Worm (Caenorhabditis elegans): ENCODE results near the gene F49H12.7.

Gene F49H12.7

ce11 chrX:2113004-2113403, 48.2 kb downstream of the F49H12.7 start, which contains the start of gene bus-5:
Gene bus-5 (minus strand): TSS chrX:2113104.
- TF ChIP-seq nfya-1 (tag; optimal IDR thresholded peaks at IDR 0.05) = no peak
- no peak for TF ChIP-seq C08G9.2 (tag; optimal IDR thresholded peaks at IDR 0.05)
- no peak for TF ChIP-seq elt-4 (tag; optimal IDR thresholded peaks at IDR 0.05)
- no peak for TF ChIP-seq sox-2 (GFP tag; IDR thresholded peaks at IDR 0.05)
- no peak for TF ChIP-seq pha-4 (tag; optimal IDR thresholded peaks at IDR 0.05)
- no peak for TF ChIP-seq nhr-232 (tag; optimal IDR thresholded peaks at IDR 0.05)
- no peak for TF ChIP-seq hlh-8 (tag; optimal IDR thresholded peaks at IDR 0.05)
- no peak for TF ChIP-seq pqm-1 (tag; optimal IDR thresholded peaks at IDR 0.05)
- no peak for TF ChIP-seq sdc-2 (tag; optimal IDR thresholded peaks at IDR 0.05)
- TF ChIP-seq rnt-1 (tag; optimal IDR thresholded peaks at IDR 0.05) = no peak
- no peak for TF ChIP-seq Y22D7AL.16 (tag; optimal IDR thresholded peaks at IDR 0.05)
- no peak for TF ChIP-seq C38D4.7 (GFP tag; optimal IDR thresholded peaks at IDR 0.05)
- no peak for TF ChIP-seq ttx-3 (tag; optimal IDR thresholded peaks at IDR 0.05)
- TF ChIP-seq hlh-13 (GFP tag; optimal IDR thresholded peaks at IDR 0.05) = no peak
- TF ChIP-seq ceh-9 (tag; optimal IDR thresholded peaks at IDR 0.05) = no peak
- TF ChIP-seq ceh-2 (tag; optimal IDR thresholded peaks at IDR 0.05) = no peak
- TF ChIP-seq fax-1 (tag; optimal IDR thresholded peaks at IDR 0.05) = no peak
- no peak for TF ChIP-seq dmd-4 (tag; optimal IDR thresholded peaks at IDR 0.05; ENCODE audit: borderline replicate concordance)
- no peak for TF ChIP-seq unc-55 (GFP tag; optimal IDR thresholded peaks at IDR 0.05)

- TF ChIP-seq hlh-15 (tag; optimal IDR thresholded peaks at IDR 0.05) = no peak
- TF ChIP-seq syd-9 (tag; optimal IDR thresholded peaks at IDR 0.05) = no peak
- TF ChIP-seq eyg-1 (tag; optimal IDR thresholded peaks at IDR 0.05) = no peak
- TF ChIP-seq Y22D7AL.16 (tag; optimal IDR thresholded peaks at IDR 0.05) = no peak
- TF ChIP-seq rnt-1 (tag; optimal IDR thresholded peaks at IDR 0.05) = no peak
- no peak for TF ChIP-seq ceh-31 (tag; optimal IDR thresholded peaks at IDR 0.05)
- no peak for TF ChIP-seq dve-1 (tag; optimal IDR thresholded peaks at IDR 0.05)
- TF ChIP-seq ceh-24 (tag; optimal IDR thresholded peaks at IDR 0.05) = no peak
- no peak for TF ChIP-seq C38D4.7 (GFP tag; optimal IDR thresholded peaks at IDR 0.05)
- TF ChIP-seq elt-4 (tag; optimal IDR thresholded peaks at IDR 0.05) = no peak
- no peak for TF ChIP-seq nfya-1 (tag; optimal IDR thresholded peaks at IDR 0.05)
- TF ChIP-seq K02D7.2 (tag; optimal IDR thresholded peaks at IDR 0.05) = no peak
- TF ChIP-seq dmd-4 (tag; optimal IDR thresholded peaks at IDR 0.05; ENCODE audit: borderline replicate concordance) = no peak
- TF ChIP-seq C08G9.2 (tag; optimal IDR thresholded peaks at IDR 0.05) = no peak
These were observed 49.3 kb downstream of the F49H12.7 start for ce11 chrX:2114171-2114570.
